Worm (Caenorhabditis elegans) whole organism, mixed stage, embryonic: ENCODE results near the gene ZC262.13.
A peak's percentile ranks its signal among the peaks of the same experiment; 100 is the strongest.
"Not testable (repeated sequence)": the region's sequence is repeated elsewhere in the genome, so short reads cannot be mapped to it uniquely, and the experiment has no call there.

Experiments used
- M03D4.4 ChIP-seq: sonication (generic microtip); optimal IDR thresholded peaks from 2 replicates; lab custom pipeline; 2017; ENCODE audit warnings: mild to moderate bottlenecking, missing genetic modification characterization, missing compliant biosample characterization
- bed-3 ChIP-seq: fragments of 200-800 bp; sonication (Bioruptor generic); optimal IDR thresholded peaks from 3 replicates; lab custom pipeline; 2018; ENCODE audit warnings: mild to moderate bottlenecking, missing genetic modification characterization, moderate library complexity, missing compliant biosample characterization
- ceh-39 ChIP-seq: fragments of 150-350 bp; optimal IDR thresholded peaks from 2 replicates; lab custom pipeline; 2014; ENCODE audit warnings: missing biosample characterization, missing genetic modification characterization
- ceh-43 ChIP-seq: fragments of 200-800 bp; sonication (Bioruptor generic); optimal IDR thresholded peaks from 2 replicates; lab custom pipeline; 2018; ENCODE audit warnings: mild to moderate bottlenecking, missing genetic modification characterization, moderate library complexity, missing compliant biosample characterization
- ceh-83 ChIP-seq: fragments of 200-800 bp; sonication (Bioruptor generic); optimal IDR thresholded peaks from 2 replicates; lab custom pipeline; 2018; ENCODE audit warnings: mild to moderate bottlenecking, missing genetic modification characterization, missing compliant biosample characterization
- ces-1 ChIP-seq: fragments of 150-350 bp; optimal IDR thresholded peaks from 2 replicates; lab custom pipeline; 2014; ENCODE audit warnings: missing biosample characterization, missing genetic modification reagents, missing genetic modification characterization
- cnd-1 ChIP-seq: fragments of 200-800 bp; sonication (Bioruptor generic); optimal IDR thresholded peaks from 2 replicates; lab custom pipeline; 2018; ENCODE audit warnings: mild to moderate bottlenecking, missing genetic modification characterization, missing compliant biosample characterization
- drap-1 ChIP-seq: fragments of 200-800 bp; sonication (Bioruptor generic); optimal IDR thresholded peaks from 3 replicates; lab custom pipeline; 2018; ENCODE audit warnings: mild to moderate bottlenecking, missing genetic modification characterization, missing compliant biosample characterization
- elt-3 ChIP-seq: fragments of 150-350 bp; optimal IDR thresholded peaks from 2 replicates; lab custom pipeline; 2014; ENCODE audit warnings: missing biosample characterization, missing genetic modification characterization
- flh-1 ChIP-seq: fragments of 200-800 bp; sonication (Bioruptor generic); optimal IDR thresholded peaks from 2 replicates; lab custom pipeline; 2018; ENCODE audit warnings: mild to moderate bottlenecking, missing genetic modification characterization, moderate library complexity, missing compliant biosample characterization
- ham-2 ChIP-seq: fragments of 200-800 bp; sonication (Bioruptor generic); optimal IDR thresholded peaks from 2 replicates; lab custom pipeline; 2018; ENCODE audit warnings: mild to moderate bottlenecking, missing genetic modification characterization, missing compliant biosample characterization
- hlh-1 ChIP-seq: fragments of 150-350 bp; optimal IDR thresholded peaks from 2 replicates; lab custom pipeline; 2014; ENCODE audit warnings: missing biosample characterization, missing genetic modification reagents, missing genetic modification characterization
- lin-32 ChIP-seq: fragments of 200-800 bp; sonication (Bioruptor generic); optimal IDR thresholded peaks from 2 replicates; lab custom pipeline; 2018; ENCODE audit warnings: mild to moderate bottlenecking, missing genetic modification characterization, missing compliant biosample characterization
- lsy-2 ChIP-seq: fragments of 150-350 bp; optimal IDR thresholded peaks from 2 replicates; lab custom pipeline; 2014; ENCODE audit warnings: missing biosample characterization, missing genetic modification characterization
- mab-5 ChIP-seq: fragments of 150-350 bp; optimal IDR thresholded peaks from 2 replicates; lab custom pipeline; 2014; ENCODE audit warnings: missing biosample characterization, missing genetic modification characterization
- mep-1 ChIP-seq: fragments of 150-350 bp; optimal IDR thresholded peaks from 2 replicates; lab custom pipeline; 2017; ENCODE audit warnings: missing biosample characterization, missing genetic modification reagents, missing genetic modification characterization, inconsistent platforms
- nhr-12 ChIP-seq: fragments of 150-350 bp; optimal IDR thresholded peaks from 2 replicates; lab custom pipeline; 2014; ENCODE audit warnings: missing biosample characterization, missing genetic modification characterization
- nhr-2 ChIP-seq: fragments of 150-350 bp; optimal IDR thresholded peaks from 2 replicates; lab custom pipeline; 2014; ENCODE audit warnings: missing biosample characterization, missing genetic modification characterization
- nhr-237 ChIP-seq: fragments of 150-350 bp; optimal IDR thresholded peaks from 2 replicates; lab custom pipeline; 2014; ENCODE audit warnings: missing biosample characterization, missing genetic modification characterization
- nhr-28 ChIP-seq: fragments of 150-350 bp; optimal IDR thresholded peaks from 2 replicates; lab custom pipeline; 2014; ENCODE audit warnings: missing biosample characterization, missing genetic modification characterization
- nhr-76 ChIP-seq: sonication (generic microtip); optimal IDR thresholded peaks from 2 replicates; lab custom pipeline; 2017; ENCODE audit warnings: missing biosample characterization, missing genetic modification characterization
- pha-4 ChIP-seq: fragments of 150-350 bp; optimal IDR thresholded peaks from 2 replicates; lab custom pipeline; 2018; ENCODE audit warnings: missing biosample characterization, missing genetic modification reagents, missing genetic modification characterization
- sem-2 ChIP-seq: fragments of 200-800 bp; sonication (Bioruptor generic); optimal IDR thresholded peaks from 2 replicates; lab custom pipeline; 2018; ENCODE audit warnings: mild to moderate bottlenecking, missing genetic modification characterization, missing compliant biosample characterization
- unc-120 ChIP-seq: sonication (generic microtip); optimal IDR thresholded peaks from 2 replicates; lab custom pipeline; 2017; ENCODE audit warnings: missing genetic modification characterization, missing compliant biosample characterization; ENCODE audit not compliant: poor library complexity, severe bottlenecking
- unc-39 ChIP-seq: fragments of 150-350 bp; optimal IDR thresholded peaks from 2 replicates; lab custom pipeline; 2014; ENCODE audit warnings: missing biosample characterization, missing genetic modification characterization
- unc-62 ChIP-seq: fragments of 150-350 bp; optimal IDR thresholded peaks from 2 replicates; lab custom pipeline; 2014; ENCODE audit warnings: missing biosample characterization, missing genetic modification reagents, missing genetic modification characterization
- zip-8 ChIP-seq: fragments of 150-350 bp; optimal IDR thresholded peaks from 2 replicates; lab custom pipeline; 2014; ENCODE audit warnings: missing biosample characterization, missing genetic modification characterization
- ztf-11 ChIP-seq: fragments of 150-350 bp; optimal IDR thresholded peaks from 2 replicates; lab custom pipeline; 2014; ENCODE audit warnings: missing biosample characterization, missing genetic modification characterization

Gene ZC262.13

DNA sequence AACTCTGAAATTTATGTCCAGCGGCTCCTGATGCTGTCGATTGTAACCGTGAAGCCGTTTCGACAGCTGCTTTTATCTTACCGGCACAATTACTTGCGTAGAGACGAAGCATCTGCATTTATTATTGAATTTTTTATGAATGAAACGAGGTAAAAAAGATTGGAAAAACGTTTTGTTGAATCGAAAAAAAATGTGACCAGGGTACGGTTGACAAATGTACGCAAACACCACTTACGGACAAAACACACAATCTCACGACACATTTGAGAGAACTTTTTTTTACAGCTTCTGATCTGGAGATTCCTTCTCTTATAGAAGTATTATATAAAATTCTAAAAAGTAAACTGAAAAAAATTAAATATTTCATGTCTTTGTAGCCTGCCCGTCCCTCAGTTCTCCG lies 5.8 kb downstream of the ZC262.13 start, which contains the start of the genes mrps-18A and ZC262.2:
mrps-18A (minus strand) TSS at position 141 of the 400 bp plus-strand sequence.
ZC262.2 (plus strand) TSS at position 284 of the 400 bp plus-strand sequence.
- TF ChIP-seq ces-1 (GFP tag; lab: Kevin White, UChicago), result peak; percentile 4
- TF ChIP-seq lsy-2, result peak; percentile 95
- no peak for TF ChIP-seq hlh-1
- no peak for TF ChIP-seq pha-4

DNA sequence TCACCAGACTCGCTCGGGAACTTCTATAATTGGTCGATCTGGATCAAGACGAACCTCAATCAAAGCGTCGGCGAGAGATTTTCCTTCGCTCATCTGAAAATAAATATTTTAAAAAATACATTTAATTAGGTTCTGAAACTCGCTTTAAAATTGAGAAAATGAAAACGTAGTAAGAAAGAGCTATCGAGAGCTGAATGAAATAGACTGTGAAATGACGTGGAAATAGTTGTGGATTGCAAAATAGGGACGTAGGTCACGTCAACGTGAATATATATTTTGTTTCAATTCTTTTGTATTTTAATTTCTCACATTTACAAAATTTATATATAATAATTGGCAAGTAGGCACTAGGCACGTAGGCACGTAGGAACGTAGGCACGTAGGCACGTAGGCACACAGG lies 8.4 kb downstream of the ZC262.13 start, which contains the start of gene ZC262.4:
ZC262.4 (minus strand) TSS at position 101 of the 400 bp plus-strand sequence.
- TF ChIP-seq nhr-28 (no peak), nhr-12 (tag; lab: Kevin White, UChicago) (no peak), nhr-76 (no peak), sem-2 (GFP tag; lab: Kevin White, UChicago) (no peak), nhr-2 (tag; lab: Kevin White, UChicago) (no peak), cnd-1 (no peak), drap-1 (no peak), elt-3 (no peak), ztf-11 (tag; lab: Kevin White, UChicago) (no peak), bed-3 (no peak), mab-5 (tag; lab: Kevin White, UChicago) (no peak), unc-39 (no peak), mep-1 (tag; lab: Kevin White, UChicago) (no peak), lin-32 (GFP tag; lab: Kevin White, UChicago) (no peak)

DNA sequence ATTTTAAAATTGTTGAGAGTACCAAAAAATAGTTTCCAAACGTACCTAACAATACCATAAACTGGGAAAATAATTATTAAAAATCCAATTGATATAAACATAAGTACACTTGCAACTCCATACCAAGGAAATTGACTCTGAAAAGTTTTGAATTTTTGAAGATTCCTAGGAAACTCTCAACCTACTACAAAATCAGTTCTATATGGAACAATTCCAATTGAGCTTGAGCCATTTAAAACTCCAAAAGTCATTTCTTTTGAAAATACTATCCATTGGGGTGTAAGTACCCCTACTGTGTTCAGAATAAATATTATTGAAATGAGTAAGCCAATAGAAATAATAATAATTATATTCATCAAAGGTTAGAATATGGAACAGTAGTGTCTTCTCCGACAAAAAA lies 13.4 kb downstream of the ZC262.13 start, which contains the start of gene clc-28:
clc-28 (minus strand) TSS at position 101 of the 400 bp plus-strand sequence.
- not testable (repeated sequence) for TF ChIP-seq cnd-1; mab-5 (tag; lab: Kevin White, UChicago); unc-62 (GFP tag; lab: Kevin White, UChicago)

DNA sequence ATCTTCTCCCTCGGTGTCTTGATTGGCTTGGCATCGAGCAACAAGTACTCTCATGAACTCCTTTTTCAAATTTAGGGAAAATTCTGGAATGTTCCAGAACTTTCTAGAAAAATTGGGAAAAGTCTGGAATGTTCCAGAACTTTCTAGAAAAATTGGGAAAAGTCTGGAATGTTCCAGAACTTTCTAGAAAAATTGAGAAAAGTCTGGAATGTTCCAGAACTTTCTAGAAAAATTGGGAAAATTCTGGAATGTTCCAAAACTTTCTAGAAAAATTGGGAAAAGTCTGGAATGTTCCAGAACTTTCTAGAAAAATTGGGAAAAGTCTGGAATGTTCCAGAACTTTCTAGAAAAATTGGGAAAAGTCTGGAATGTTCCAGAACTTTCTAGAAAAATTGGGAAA lies 18.3 kb downstream of the ZC262.13 start, which contains the start of gene ZC262.7:
ZC262.7 (minus strand) TSS at position 54 of the 400 bp plus-strand sequence.
- TF ChIP-seq nhr-28; flh-1 (GFP tag; lab: Kevin White, UChicago); hlh-1: not testable (repeated sequence)
- TF ChIP-seq, all 35 proteins: peak for 0; not testable (repeated sequence) for 35

DNA sequence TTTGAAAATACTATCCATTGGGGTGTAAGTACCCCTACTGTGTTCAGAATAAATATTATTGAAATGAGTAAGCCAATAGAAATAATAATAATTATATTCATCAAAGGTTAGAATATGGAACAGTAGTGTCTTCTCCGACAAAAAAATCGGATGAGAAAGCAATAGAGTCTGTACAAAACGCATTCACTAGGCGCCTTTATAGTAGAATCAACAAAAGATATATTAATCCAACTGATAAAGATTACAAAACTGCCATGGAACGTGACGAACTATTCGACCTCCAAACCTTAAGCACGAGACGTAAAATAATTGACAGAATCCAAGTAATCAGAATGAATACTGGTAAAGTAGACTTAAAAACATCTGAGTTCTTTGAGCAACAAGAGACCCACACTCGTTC lies 21.8 kb downstream of the ZC262.13 start, which contains the start of gene clc-29:
clc-29 (minus strand) TSS at position 101 of the 400 bp plus-strand sequence.
- TF ChIP-seq drap-1; mep-1 (tag; lab: Kevin White, UChicago); nhr-76: not testable (repeated sequence)

DNA sequence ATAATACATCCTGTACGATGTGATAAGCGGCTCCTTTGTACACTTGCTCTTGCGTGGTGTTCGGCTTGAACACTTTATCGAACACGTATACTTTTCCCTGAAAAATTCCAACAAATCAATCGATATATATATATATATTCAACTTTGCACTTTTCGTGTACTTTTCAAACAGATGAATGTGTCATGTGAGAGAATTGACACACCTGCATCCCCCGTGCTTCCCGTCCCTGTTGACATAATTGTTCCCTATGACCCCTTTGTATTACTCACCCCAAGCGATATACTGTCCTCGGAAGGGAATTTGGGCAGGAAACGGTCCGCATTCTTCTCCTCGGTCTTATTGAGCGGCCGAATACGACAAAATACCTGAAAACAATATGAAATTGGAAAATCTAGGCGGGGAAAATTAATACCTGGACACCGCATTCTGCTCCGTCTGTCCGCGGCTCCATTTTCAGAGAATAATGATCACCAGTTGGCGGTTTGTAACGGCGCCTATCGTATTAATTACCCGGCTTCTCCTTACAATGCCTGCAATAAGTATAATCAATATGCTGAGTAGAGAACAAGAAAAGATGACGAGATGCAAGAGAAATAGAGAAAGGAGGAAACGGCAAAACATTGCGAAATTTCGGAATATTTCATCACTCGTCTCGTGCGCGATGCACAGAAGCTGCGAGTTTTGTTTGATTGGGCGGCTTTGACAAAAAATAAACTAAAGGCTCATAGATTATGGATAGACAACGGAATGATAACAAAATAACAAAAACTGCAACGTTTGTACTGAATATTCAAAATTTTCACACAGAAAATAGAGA lies 28.8 kb downstream of the ZC262.13 start, which contains the start of gene unc-116:
unc-116 (minus strand) TSS at position 531 of the 818 bp plus-strand sequence.
- TF ChIP-seq zip-8 (no peak), unc-39 (no peak), nhr-237 (peak; percentile 69), ceh-43 (GFP tag; lab: Kevin White, UChicago) (no peak), ceh-83 (GFP tag; lab: Kevin White, UChicago) (no peak), ceh-39 (tag; lab: Kevin White, UChicago) (no peak), ces-1 (GFP tag; lab: Kevin White, UChicago) (peak; percentile 50), pha-4 (peak; percentile 78), mep-1 (tag; lab: Kevin White, UChicago) (no peak), unc-120 (tag; lab: Kevin White, UChicago) (no peak), ham-2 (GFP tag; lab: Kevin White, UChicago) (peak; percentile 11), lin-32 (GFP tag; lab: Kevin White, UChicago) (no peak), elt-3 (peak; percentile 13), unc-62 (GFP tag; lab: Kevin White, UChicago) (no peak), M03D4.4 (tag; lab: Kevin White, UChicago) (no peak)
